Worm (Caenorhabditis elegans): Measurements from ENCODE around the gene dph-1.

Gene dph-1

DNA sequence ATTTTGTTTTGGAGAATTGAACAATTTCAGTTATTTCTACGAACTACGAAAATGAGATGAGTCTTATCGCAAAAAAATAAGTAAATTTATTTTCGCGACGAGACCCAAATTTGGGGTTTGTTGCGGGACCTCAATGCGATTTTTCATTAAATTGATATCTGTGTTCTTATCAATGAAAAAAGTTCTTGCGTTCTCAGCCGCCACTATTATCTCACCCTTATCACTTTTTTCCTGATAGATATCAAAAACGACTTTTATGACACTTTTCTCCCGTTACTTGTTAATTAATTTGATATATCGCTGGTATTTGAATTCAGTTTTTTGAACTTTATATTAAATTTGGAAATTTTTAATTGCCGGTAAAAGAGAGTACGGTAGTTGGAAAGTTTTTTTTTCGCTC, 36.7 kb downstream of the dph-1 start:
- TF ChIP-seq unc-55 (GFP tag; optimal IDR thresholded peaks at IDR 0.05): no peak
- peak; percentile 91 for TF ChIP-seq elt-2 (tag; optimal IDR thresholded peaks at IDR 0.05)

DNA sequence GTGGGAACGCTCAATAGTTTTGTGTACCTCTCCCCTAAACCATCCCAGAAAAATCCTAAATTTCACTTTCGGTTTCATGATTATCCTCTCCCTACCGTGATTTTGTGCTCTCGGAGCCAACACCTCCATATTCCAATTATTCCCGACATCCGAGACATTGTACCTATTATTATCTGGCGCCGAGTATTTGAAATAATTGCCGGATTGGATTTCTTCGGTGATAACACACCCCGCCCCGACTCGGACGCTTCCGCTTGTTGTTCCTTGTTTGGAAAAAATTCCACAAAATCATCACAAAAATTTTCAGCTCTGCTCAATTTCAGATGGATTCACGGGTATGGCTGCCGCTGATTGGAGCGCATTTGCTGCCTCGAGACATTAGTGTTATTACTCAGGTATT, 38.5 kb downstream of the dph-1 start, which contains the start of gene lin-48:
TSS of gene lin-48 (plus strand) at position 301 of the 400 bp plus-strand sequence.
- TF ChIP-seq pros-1 (tag; optimal IDR thresholded peaks at IDR 0.05): no peak
